Fruit fly (Drosophila melanogaster) whole organism, embryonic: ENCODE data around the gene Cpsf100.

Experiments used
- Ada2b ChIP-seq: fragments of 200-800 bp; sonication (Bioruptor generic); IDR thresholded peaks from 2 replicates; pipeline ENCODE4 v1.3.6; 2022; ENCODE audit warnings: missing biosample characterization, missing genetic modification characterization
- Aef1 ChIP-seq: fragments of 200-800 bp; sonication (Bioruptor generic); IDR thresholded peaks from 3 replicates; pipeline ENCODE4 v1.3.6; 2022; ENCODE audit warnings: missing biosample characterization, missing genetic modification characterization
- Bdp1 ChIP-seq: fragments of 200-800 bp; sonication (Bioruptor generic); optimal IDR thresholded peaks from 3 replicates; lab custom pipeline; 2016; ENCODE audit warnings: missing biosample characterization, missing genetic modification characterization
- CG1024 ChIP-seq: fragments of 200-800 bp; sonication (Bioruptor generic); IDR thresholded peaks from 2 replicates; pipeline ENCODE4 v1.3.6; 2022; ENCODE audit warnings: missing biosample characterization, missing genetic modification characterization
- CG10959 ChIP-seq: fragments of 200-800 bp; sonication (Bioruptor generic); IDR thresholded peaks from 2 replicates; pipeline ENCODE4 v1.3.6; 2022; ENCODE audit warnings: missing biosample characterization, missing genetic modification characterization
- CG11456 ChIP-seq: fragments of 200-800 bp; sonication (Bioruptor generic); IDR thresholded peaks from 3 replicates; pipeline ENCODE4 v1.3.6; 2022; ENCODE audit warnings: missing biosample characterization, missing genetic modification characterization
- CG13296 ChIP-seq: fragments of 200-800 bp; sonication (Bioruptor generic); optimal IDR thresholded peaks from 3 replicates; lab custom pipeline; 2018; ENCODE audit warnings: missing biosample characterization, mild to moderate bottlenecking, missing genetic modification characterization
- CG18262 ChIP-seq: fragments of 200-800 bp; optimal IDR thresholded peaks from 3 replicates; lab custom pipeline; 2019; ENCODE audit warnings: missing biosample characterization, mild to moderate bottlenecking, missing genetic modification characterization, moderate library complexity
- CG2199 ChIP-seq: fragments of 200-800 bp; sonication (Bioruptor generic); IDR thresholded peaks from 3 replicates; pipeline ENCODE4 v1.3.6; 2022; ENCODE audit warnings: missing biosample characterization, missing genetic modification characterization
- CG42726 ChIP-seq: fragments of 200-800 bp; sonication (Bioruptor generic); IDR thresholded peaks from 2 replicates; pipeline ENCODE4 v1.3.6; 2022; ENCODE audit warnings: missing biosample characterization, missing genetic modification characterization; ENCODE audit not compliant: partially characterized antibody
- CG8765 ChIP-seq: fragments of 200-800 bp; sonication (Bioruptor generic); IDR thresholded peaks from 2 replicates; pipeline ENCODE4 v1.3.6; 2022; ENCODE audit warnings: missing biosample characterization, missing genetic modification characterization
- CG8924 ChIP-seq: fragments of 200-800 bp; optimal IDR thresholded peaks from 3 replicates; lab custom pipeline; 2019; ENCODE audit warnings: missing biosample characterization, mild to moderate bottlenecking, missing genetic modification characterization, moderate library complexity
- CG9797 ChIP-seq: fragments of 200-800 bp; sonication (Bioruptor generic); optimal IDR thresholded peaks from 3 replicates; lab custom pipeline; 2018; ENCODE audit warnings: missing biosample characterization, mild to moderate bottlenecking, missing genetic modification characterization
- CG9876 ChIP-seq: fragments of 200-800 bp; sonication (Bioruptor generic); optimal IDR thresholded peaks from 2 replicates; lab custom pipeline; 2016; ENCODE audit warnings: missing biosample characterization, missing genetic modification characterization
- CG9932 ChIP-seq: fragments of 200-800 bp; sonication (Bioruptor generic); IDR thresholded peaks from 2 replicates; pipeline ENCODE4 v1.3.6; 2022; ENCODE audit warnings: missing biosample characterization, missing genetic modification characterization
- Camta ChIP-seq: fragments of 200-800 bp; sonication (Bioruptor generic); optimal IDR thresholded peaks from 2 replicates; lab custom pipeline; 2016; ENCODE audit warnings: missing biosample characterization, missing genetic modification characterization
- CrebB ChIP-seq: fragments of 200-800 bp; sonication (Bioruptor generic); optimal IDR thresholded peaks from 3 replicates; lab custom pipeline; 2018; ENCODE audit warnings: missing biosample characterization, mild to moderate bottlenecking, missing genetic modification characterization
- Lhr ChIP-seq: fragments of 200-800 bp; sonication (Bioruptor generic); optimal IDR thresholded peaks from 3 replicates; lab custom pipeline; 2017; ENCODE audit warnings: mild to moderate bottlenecking, missing biosample characterization, missing genetic modification reagents, missing genetic modification characterization
- Meics ChIP-seq: fragments of 200-800 bp; sonication (Bioruptor generic); optimal IDR thresholded peaks from 2 replicates; lab custom pipeline; 2017; ENCODE audit warnings: missing biosample characterization, mild to moderate bottlenecking, missing genetic modification characterization
- NC2β ChIP-seq: fragments of 200-800 bp; sonication (Bioruptor generic); optimal IDR thresholded peaks from 2 replicates; lab custom pipeline; 2016; ENCODE audit warnings: missing biosample characterization, missing genetic modification characterization
- Nf-YB ChIP-seq: fragments of 200-800 bp; sonication (Bioruptor generic); optimal IDR thresholded peaks from 3 replicates; lab custom pipeline; 2019; ENCODE audit warnings: missing biosample characterization, mild to moderate bottlenecking, missing genetic modification characterization, moderate library complexity
- Scr ChIP-seq: fragments of 200-800 bp; sonication (Bioruptor generic); IDR thresholded peaks from 2 replicates; pipeline ENCODE4 v1.3.6; 2022; ENCODE audit warnings: missing biosample characterization, missing genetic modification characterization; ENCODE audit not compliant: partially characterized antibody
- Usf ChIP-seq: fragments of 200-800 bp; sonication (Bioruptor generic); optimal IDR thresholded peaks from 2 replicates; lab custom pipeline; 2017; ENCODE audit warnings: missing genotype, missing biosample characterization, missing genetic modification characterization
- abd-A ChIP-seq: fragments of 200-800 bp; sonication (Bioruptor generic); optimal IDR thresholded peaks from 3 replicates; lab custom pipeline; 2019; ENCODE audit warnings: missing biosample characterization, mild to moderate bottlenecking, missing genetic modification characterization, moderate library complexity
- amos ChIP-seq: fragments of 200-800 bp; sonication (Bioruptor generic); IDR thresholded peaks from 2 replicates; pipeline ENCODE4 v1.3.6; 2022; ENCODE audit warnings: missing biosample characterization, missing genetic modification characterization; ENCODE audit not compliant: partially characterized antibody
- ash1 ChIP-seq: fragments of 200-800 bp; sonication (Bioruptor generic); optimal IDR thresholded peaks from 2 replicates; lab custom pipeline; 2018; ENCODE audit warnings: missing biosample characterization, mild to moderate bottlenecking, missing genetic modification characterization
- chif ChIP-seq, 2 experiments: fragments of 200-800 bp; sonication (Bioruptor generic); optimal IDR thresholded peaks; 3 replicates each; lab custom pipeline; 2016; ENCODE audit warnings: missing biosample characterization in 2 of 2, missing genetic modification characterization in 2 of 2
- chn ChIP-seq: fragments of 200-800 bp; sonication (Bioruptor generic); optimal IDR thresholded peaks from 2 replicates; lab custom pipeline; 2016; ENCODE audit warnings: missing biosample characterization, missing genetic modification characterization
- ci ChIP-seq: fragments of 200-800 bp; sonication (Bioruptor generic); IDR thresholded peaks from 3 replicates; pipeline ENCODE4 v1.3.6; 2022; ENCODE audit warnings: missing biosample characterization, missing genetic modification characterization
- dysf ChIP-seq: fragments of 200-800 bp; sonication (Bioruptor generic); IDR thresholded peaks from 3 replicates; pipeline ENCODE4 v1.3.6; 2022; ENCODE audit warnings: missing biosample characterization, missing genetic modification characterization
- en ChIP-seq: fragments of 200-800 bp; sonication (Bioruptor generic); optimal IDR thresholded peaks from 2 replicates; lab custom pipeline; 2016; ENCODE audit warnings: missing biosample characterization, missing genetic modification characterization
- fd3F ChIP-seq: fragments of 200-800 bp; sonication (Bioruptor generic); optimal IDR thresholded peaks from 2 replicates; lab custom pipeline; 2018; ENCODE audit warnings: missing biosample characterization, mild to moderate bottlenecking, missing genetic modification characterization, moderate library complexity
- gsb ChIP-seq: fragments of 200-800 bp; sonication (Bioruptor generic); IDR thresholded peaks from 2 replicates; pipeline ENCODE4 v1.3.6; 2022; ENCODE audit warnings: missing biosample characterization, missing genetic modification characterization
- hb ChIP-seq: fragments of 200-800 bp; sonication (Bioruptor generic); IDR thresholded peaks from 3 replicates; pipeline ENCODE4 v1.3.6; 2022; ENCODE audit warnings: missing biosample characterization, missing genetic modification characterization; ENCODE audit not compliant: partially characterized antibody
- jing ChIP-seq: fragments of 200-800 bp; sonication (Bioruptor generic); optimal IDR thresholded peaks from 2 replicates; lab custom pipeline; 2018; ENCODE audit warnings: missing biosample characterization, mild to moderate bottlenecking, missing genetic modification characterization
- kay ChIP-seq: fragments of 200-800 bp; sonication (Bioruptor generic); optimal IDR thresholded peaks from 2 replicates; lab custom pipeline; 2016; ENCODE audit warnings: missing biosample characterization, missing genetic modification characterization
- kni ChIP-seq: fragments of 200-800 bp; sonication (Bioruptor generic); optimal IDR thresholded peaks from 3 replicates; lab custom pipeline; 2017; ENCODE audit warnings: mild to moderate bottlenecking, missing biosample characterization, missing genetic modification reagents, missing genetic modification characterization
- lola ChIP-seq, 3 experiments: fragments of >200 bp in 2 of 3; fragments of 200-800 bp in 1 of 3; sonication (Bioruptor generic) in 1 of 3; optimal IDR thresholded peaks; 2 replicates each; lab custom pipeline; 2017 to 2019; ENCODE audit warnings: missing biosample characterization in 3 of 3, missing genetic modification characterization in 3 of 3, mild to moderate bottlenecking in 1 of 3, moderate library complexity in 1 of 3
- lov ChIP-seq, 2 experiments: fragments of 200-800 bp in 1 of 2; fragments of >200 bp in 1 of 2; sonication (Bioruptor generic) in 1 of 2; IDR thresholded peaks in 1 of 2; optimal IDR thresholded peaks in 1 of 2; 2 replicates in 1 of 2; 3 replicates in 1 of 2; pipeline versions ENCODE4 v1.3.6 to Lab custom; 2017 to 2022; ENCODE audit warnings: missing biosample characterization in 1 of 2, missing genetic modification characterization in 1 of 2
- nerfin-2 ChIP-seq: fragments of 200-800 bp; sonication (Bioruptor generic); IDR thresholded peaks from 2 replicates; pipeline ENCODE4 v1.3.6; 2022; ENCODE audit warnings: missing biosample characterization, missing genetic modification characterization; ENCODE audit not compliant: partially characterized antibody
- nmo ChIP-seq: fragments of 200-800 bp; sonication (Bioruptor generic); optimal IDR thresholded peaks from 2 replicates; lab custom pipeline; 2018; ENCODE audit warnings: missing biosample characterization, mild to moderate bottlenecking, missing genetic modification characterization, moderate library complexity
- pros ChIP-seq: fragments of 200-800 bp; sonication (Bioruptor generic); optimal IDR thresholded peaks from 3 replicates; lab custom pipeline; 2019; ENCODE audit warnings: missing biosample characterization, mild to moderate bottlenecking, missing genetic modification characterization, moderate library complexity
- pum ChIP-seq: fragments of 200-800 bp; sonication (Bioruptor generic); optimal IDR thresholded peaks from 2 replicates; lab custom pipeline; 2016; ENCODE audit warnings: missing biosample characterization, missing genetic modification characterization
- schlank ChIP-seq: fragments of 200-800 bp; sonication (Bioruptor generic); optimal IDR thresholded peaks from 2 replicates; lab custom pipeline; 2018; ENCODE audit warnings: missing biosample characterization, mild to moderate bottlenecking, missing genetic modification characterization
- sd ChIP-seq: fragments of 200-800 bp; sonication (Bioruptor generic); optimal IDR thresholded peaks from 3 replicates; lab custom pipeline; 2018; ENCODE audit warnings: missing biosample characterization, mild to moderate bottlenecking, missing genetic modification characterization, moderate library complexity
- tgo ChIP-seq: fragments of 200-800 bp; sonication (Bioruptor generic); IDR thresholded peaks from 3 replicates; pipeline ENCODE4 v1.3.6; 2022; ENCODE audit warnings: missing biosample characterization, missing genetic modification characterization
- tna ChIP-seq: fragments of 200-800 bp; sonication (Bioruptor generic); IDR thresholded peaks from 2 replicates; pipeline ENCODE4 v1.3.6; 2022; ENCODE audit warnings: missing biosample characterization, missing genetic modification characterization; ENCODE audit not compliant: partially characterized antibody
- yki ChIP-seq: fragments of >200 bp; optimal IDR thresholded peaks from 3 replicates; lab custom pipeline; 2018

Gene Cpsf100

dm6 chr3R:29038960-29039581 lies 4.7 kb downstream of the Cpsf100 start, which contains the start of the genes Slu7 and Pkc98E (continued):
- TF ChIP-seq lov (optimal IDR thresholded peaks at IDR 0.05; lab: Kevin White, UChicago), result no peak
- 0 out of 3 replicates have a peak, but pooled peaks have one; percentile 59 for TF ChIP-seq lov (GFP tag; IDR thresholded peaks at IDR 0.05; lab: Robert Waterston, UW)
- peak; percentile 74 for TF ChIP-seq CG11456 (GFP tag; lab: Robert Waterston, UW)
- no peak for TF ChIP-seq Usf
- TF ChIP-seq nmo (GFP tag; lab: Kevin White, UChicago), result peak; percentile 76
- TF ChIP-seq dysf (GFP tag; lab: Robert Waterston, UW), result 0 out of 3 replicates have a peak, but pooled peaks have one; percentile 27
- TF ChIP-seq CG2199 (GFP tag; lab: Robert Waterston, UW), result 0 out of 3 replicates have a peak, but pooled peaks have one; percentile 52
- TF ChIP-seq abd-A (tag; lab: Kevin White, UChicago), result no peak
- no peak for TF ChIP-seq en (GFP tag; lab: Kevin White, UChicago)
- TF ChIP-seq tgo (GFP tag; lab: Robert Waterston, UW), result peak; percentile 31; the same call in 1 of the 3 replicates
- peak; percentile 17 for TF ChIP-seq kay (GFP tag; lab: Kevin White, UChicago)
- peak; percentile 47 for TF ChIP-seq Lhr (GFP tag; lab: Kevin White, UChicago)
- TF ChIP-seq hb (GFP tag; lab: Robert Waterston, UW), result peak; percentile 88
- TF ChIP-seq nerfin-2, result peak; percentile 80
- TF ChIP-seq CrebB (tag; lab: Kevin White, UChicago), result peak; percentile 42
- peak; percentile 43 to 56 for TF ChIP-seq chif (GFP tag; optimal IDR thresholded peaks at IDR 0.05; lab: Kevin White, UChicago)
- TF ChIP-seq pum (GFP tag; lab: Kevin White, UChicago), result peak; percentile 52
- peak; percentile 89 for TF ChIP-seq Scr (GFP tag; lab: Robert Waterston, UW)
- peak; percentile 13; the same call in 1 of the 2 replicates for TF ChIP-seq Ada2b (GFP tag; lab: Robert Waterston, UW)
- TF ChIP-seq schlank (tag; lab: Kevin White, UChicago), result peak; percentile 10
- peak; percentile 57 for TF ChIP-seq CG8765 (GFP tag; lab: Robert Waterston, UW)
- peak; percentile 31 for TF ChIP-seq kni (GFP tag; lab: Kevin White, UChicago)
- peak; percentile 82 for TF ChIP-seq tna (GFP tag; lab: Robert Waterston, UW)
- peak; percentile 53 for TF ChIP-seq sd (tag; lab: Kevin White, UChicago)
- TF ChIP-seq Camta (GFP tag; lab: Kevin White, UChicago), result peak; percentile 39
- peak; percentile 74 for TF ChIP-seq chn (GFP tag; lab: Kevin White, UChicago)
- no peak for TF ChIP-seq jing
- no peak for TF ChIP-seq CG18262 (tag; lab: Kevin White, UChicago)
- peak; percentile 92 for TF ChIP-seq CG9932 (GFP tag; lab: Robert Waterston, UW)
- no peak for TF ChIP-seq yki
- TF ChIP-seq Aef1 (GFP tag; lab: Robert Waterston, UW), result peak; percentile 49; the same call in 2 of the 3 replicates
- TF ChIP-seq fd3F (GFP tag; lab: Kevin White, UChicago), result peak; percentile 28
- TF ChIP-seq CG8924 (tag; lab: Kevin White, UChicago), result peak; percentile 46
- no peak for TF ChIP-seq Nf-YB (GFP tag; lab: Kevin White, UChicago)
- TF ChIP-seq CG13296 (GFP tag; lab: Kevin White, UChicago), result peak; percentile 10
- no peak for TF ChIP-seq pros (GFP tag; lab: Kevin White, UChicago)
- TF ChIP-seq ash1 (GFP tag; lab: Kevin White, UChicago), result no peak
- peak; percentile 46 for TF ChIP-seq CG9876 (GFP tag; lab: Kevin White, UChicago)
- peak; percentile 60 for TF ChIP-seq Bdp1 (GFP tag; lab: Kevin White, UChicago)
- TF ChIP-seq CG10959, result 0 out of 2 replicates have a peak, but pooled peaks have one; percentile 24
- TF ChIP-seq Meics (GFP tag; lab: Kevin White, UChicago), result peak; percentile 21
- TF ChIP-seq CG1024 (GFP tag; lab: Robert Waterston, UW), result peak; percentile 34; the same call in 1 of the 2 replicates
- peak; percentile 37 for TF ChIP-seq NC2β (GFP tag; lab: Kevin White, UChicago)
- TF ChIP-seq CG42726, result peak; percentile 79; the same call in 1 of the 2 replicates
- TF ChIP-seq gsb (GFP tag; lab: Robert Waterston, UW), result no peak
- peak; percentile 13 for TF ChIP-seq CG9797 (GFP tag; lab: Kevin White, UChicago)
- TF ChIP-seq ci (GFP tag; lab: Robert Waterston, UW), result peak; percentile 47; the same call in 1 of the 3 replicates
- TF ChIP-seq amos (GFP tag; lab: Robert Waterston, UW), result peak; percentile 94
- peak in 1 of 3 experiments; percentile 68 for TF ChIP-seq lola (GFP tag; optimal IDR thresholded peaks at IDR 0.05; lab: Kevin White, UChicago)
